Fruit fly (Drosophila melanogaster) whole organism, embryonic: ENCODE data around the gene UQCR-14L.

Experiments
- Atf-2 ChIP-seq: fragments of 200-800 bp; sonication (Bioruptor generic); optimal IDR thresholded peaks from 2 replicates; lab custom pipeline; 2016; ENCODE audit warnings: missing biosample characterization, missing genetic modification characterization
- Atf6 ChIP-seq: fragments of 200-800 bp; sonication (Bioruptor generic); IDR thresholded peaks from 2 replicates; pipeline ENCODE4 v1.3.6; 2022; ENCODE audit warnings: missing biosample characterization, missing genetic modification characterization
- CG10321 ChIP-seq: fragments of 200-800 bp; sonication (Bioruptor generic); IDR thresholded peaks from 2 replicates; pipeline ENCODE4 v1.3.6; 2022; ENCODE audit warnings: missing biosample characterization, missing genetic modification characterization
- CG13287 ChIP-seq: fragments of 200-800 bp; sonication (Bioruptor generic); IDR thresholded peaks from 2 replicates; pipeline ENCODE4 v1.3.6; 2022; ENCODE audit warnings: missing biosample characterization, missing genetic modification characterization; ENCODE audit not compliant: partially characterized antibody
- CG13894 ChIP-seq: fragments of 200-800 bp; sonication (Bioruptor generic); optimal IDR thresholded peaks from 3 replicates; lab custom pipeline; 2018; ENCODE audit warnings: missing biosample characterization, mild to moderate bottlenecking, missing genetic modification characterization, moderate library complexity
- CG14014 ChIP-seq: fragments of 200-800 bp; sonication (Bioruptor generic); IDR thresholded peaks from 2 replicates; pipeline ENCODE4 v1.3.6; 2022; ENCODE audit warnings: missing biosample characterization, missing genetic modification characterization
- CG14710 ChIP-seq: fragments of 200-800 bp; sonication (Bioruptor generic); optimal IDR thresholded peaks from 3 replicates; lab custom pipeline; 2019; ENCODE audit warnings: missing biosample characterization, mild to moderate bottlenecking, missing genetic modification characterization, moderate library complexity
- CG2202 ChIP-seq: fragments of 200-800 bp; sonication (Bioruptor generic); optimal IDR thresholded peaks from 2 replicates; lab custom pipeline; 2018; ENCODE audit warnings: missing biosample characterization, mild to moderate bottlenecking, missing genetic modification characterization
- CG2712 ChIP-seq: fragments of 200-800 bp; optimal IDR thresholded peaks from 3 replicates; lab custom pipeline; 2019; ENCODE audit warnings: missing biosample characterization, mild to moderate bottlenecking, missing genetic modification characterization, moderate library complexity
- CG30431 ChIP-seq: fragments of 200-800 bp; sonication (Bioruptor generic); optimal IDR thresholded peaks from 2 replicates; lab custom pipeline; 2017; ENCODE audit warnings: missing biosample characterization, missing genetic modification characterization
- CG33557 ChIP-seq: fragments of 200-800 bp; sonication (Bioruptor generic); optimal IDR thresholded peaks from 2 replicates; lab custom pipeline; 2019; ENCODE audit warnings: missing biosample characterization, mild to moderate bottlenecking, missing genetic modification characterization, moderate library complexity
- CG34376 ChIP-seq: fragments of 200-800 bp; sonication (Bioruptor generic); optimal IDR thresholded peaks from 2 replicates; lab custom pipeline; 2018; ENCODE audit warnings: missing biosample characterization, mild to moderate bottlenecking, missing genetic modification characterization
- CG4854 ChIP-seq: fragments of 200-800 bp; sonication (Bioruptor generic); optimal IDR thresholded peaks from 2 replicates; lab custom pipeline; 2016; ENCODE audit warnings: missing biosample characterization, missing genetic modification characterization, inconsistent platforms
- CG7357 ChIP-seq: fragments of 200-800 bp; sonication (Bioruptor generic); IDR thresholded peaks from 3 replicates; pipeline ENCODE4 v1.3.6; 2022; ENCODE audit warnings: missing biosample characterization, missing genetic modification characterization
- CG7839 ChIP-seq: fragments of 200-800 bp; sonication (Bioruptor generic); optimal IDR thresholded peaks from 3 replicates; lab custom pipeline; 2018; ENCODE audit warnings: missing biosample characterization, mild to moderate bottlenecking, missing genetic modification characterization, moderate library complexity
- CG8388 ChIP-seq: fragments of 200-800 bp; sonication (Bioruptor generic); optimal IDR thresholded peaks from 2 replicates; lab custom pipeline; 2019; ENCODE audit warnings: missing biosample characterization, mild to moderate bottlenecking, missing genetic modification characterization, moderate library complexity
- CG9817 ChIP-seq: fragments of 200-800 bp; sonication (Bioruptor generic); optimal IDR thresholded peaks from 2 replicates; lab custom pipeline; 2018; ENCODE audit warnings: missing biosample characterization, mild to moderate bottlenecking, missing genetic modification characterization, moderate library complexity
- HHEX ChIP-seq: fragments of 200-800 bp; sonication (Bioruptor generic); optimal IDR thresholded peaks from 3 replicates; lab custom pipeline; 2017; ENCODE audit warnings: missing biosample characterization, mild to moderate bottlenecking, missing genetic modification characterization, missing genetic modification reagents
- HLH54F ChIP-seq: fragments of 200-800 bp; sonication (Bioruptor generic); optimal IDR thresholded peaks from 3 replicates; lab custom pipeline; 2016; ENCODE audit warnings: missing biosample characterization, missing genetic modification characterization
- HmgD ChIP-seq: fragments of 200-800 bp; sonication (Bioruptor generic); optimal IDR thresholded peaks from 3 replicates; lab custom pipeline; 2016; ENCODE audit warnings: missing biosample characterization, missing genetic modification characterization
- Hr3 ChIP-seq: fragments of 200-800 bp; sonication (Bioruptor generic); optimal IDR thresholded peaks from 3 replicates; lab custom pipeline; 2016; ENCODE audit warnings: missing biosample characterization, missing genetic modification characterization
- Kr ChIP-seq: fragments of 200-800 bp; sonication (Bioruptor generic); optimal IDR thresholded peaks from 2 replicates; lab custom pipeline; 2017; ENCODE audit warnings: missing biosample characterization, mild to moderate bottlenecking, missing genetic modification characterization
- Mes4 ChIP-seq: fragments of 200-800 bp; sonication (Bioruptor generic); optimal IDR thresholded peaks from 2 replicates; lab custom pipeline; 2016; ENCODE audit warnings: missing biosample characterization, missing genetic modification characterization
- PHDP ChIP-seq: fragments of 200-800 bp; sonication (Bioruptor generic); optimal IDR thresholded peaks from 3 replicates; lab custom pipeline; 2018; ENCODE audit warnings: missing biosample characterization, mild to moderate bottlenecking, missing genetic modification characterization, moderate library complexity
- Ravus ChIP-seq: fragments of 200-800 bp; sonication (Bioruptor generic); IDR thresholded peaks from 2 replicates; pipeline ENCODE4 v1.3.6; 2022; ENCODE audit warnings: missing biosample characterization, missing genetic modification characterization
- Six4 ChIP-seq: fragments of 200-800 bp; sonication (Bioruptor generic); optimal IDR thresholded peaks from 2 replicates; lab custom pipeline; 2016; ENCODE audit warnings: missing biosample characterization, missing genetic modification characterization
- Sry-β ChIP-seq: fragments of 200-800 bp; sonication (Bioruptor generic); optimal IDR thresholded peaks from 2 replicates; lab custom pipeline; 2018; ENCODE audit warnings: missing biosample characterization, mild to moderate bottlenecking, missing genetic modification characterization, moderate library complexity
- Stat92E ChIP-seq, 3 experiments: fragments of >200 bp in 2 of 3; fragments of 200-800 bp in 1 of 3; sonication (Bioruptor generic) in 1 of 3; optimal IDR thresholded peaks; 2 replicates each; lab custom pipeline; 2017 to 2019; ENCODE audit warnings: missing biosample characterization in 3 of 3, missing genetic modification characterization in 3 of 3, mild to moderate bottlenecking in 1 of 3, moderate library complexity in 1 of 3
- ac ChIP-seq: fragments of 200-800 bp; sonication (Bioruptor generic); optimal IDR thresholded peaks from 3 replicates; lab custom pipeline; 2017; ENCODE audit warnings: missing biosample characterization, mild to moderate bottlenecking, missing genetic modification characterization
- ash1 ChIP-seq: fragments of 200-800 bp; sonication (Bioruptor generic); optimal IDR thresholded peaks from 2 replicates; lab custom pipeline; 2018; ENCODE audit warnings: missing biosample characterization, mild to moderate bottlenecking, missing genetic modification characterization
- bbx ChIP-seq: fragments of 200-800 bp; sonication (Bioruptor generic); IDR thresholded peaks from 2 replicates; pipeline ENCODE4 v1.3.6; 2022; ENCODE audit warnings: missing biosample characterization, missing genetic modification characterization; ENCODE audit not compliant: partially characterized antibody
- bowl ChIP-seq: fragments of 200-800 bp; sonication (Bioruptor generic); IDR thresholded peaks from 2 replicates; pipeline ENCODE4 v1.3.6; 2022; ENCODE audit warnings: missing biosample characterization, missing genetic modification characterization
- br ChIP-seq: fragments of >200 bp; optimal IDR thresholded peaks from 2 replicates; lab custom pipeline; 2017
- bsh ChIP-seq, 2 experiments: fragments of 200-800 bp; sonication (Bioruptor generic); optimal IDR thresholded peaks; 2 replicates each; lab custom pipeline; 2017 to 2018; ENCODE audit warnings: mild to moderate bottlenecking in 2 of 2, missing biosample characterization in 2 of 2, missing genetic modification characterization in 2 of 2, moderate library complexity in 1 of 2
- cas ChIP-seq: fragments of 200-800 bp; sonication (Bioruptor generic); IDR thresholded peaks from 2 replicates; pipeline ENCODE4 v1.3.6; 2022; ENCODE audit warnings: missing biosample characterization, missing genetic modification characterization
- cg ChIP-seq: fragments of 200-800 bp; sonication (Bioruptor generic); optimal IDR thresholded peaks from 3 replicates; lab custom pipeline; 2019; ENCODE audit warnings: missing biosample characterization, mild to moderate bottlenecking, missing genetic modification characterization, moderate library complexity
- crp ChIP-seq, 2 experiments: fragments of 200-800 bp; sonication (Bioruptor generic); optimal IDR thresholded peaks; 2 replicates in 1 of 2; 3 replicates in 1 of 2; lab custom pipeline; 2017; ENCODE audit warnings: missing biosample characterization in 2 of 2, missing genetic modification characterization in 2 of 2, mild to moderate bottlenecking in 1 of 2, moderate library complexity in 1 of 2
- dati ChIP-seq: fragments of 200-800 bp; sonication (Bioruptor generic); IDR thresholded peaks from 2 replicates; pipeline ENCODE4 v1.3.6; 2022; ENCODE audit warnings: missing biosample characterization, missing genetic modification characterization
- dmrt99B ChIP-seq: fragments of 200-800 bp; sonication (Bioruptor generic); optimal IDR thresholded peaks from 2 replicates; lab custom pipeline; 2018; ENCODE audit warnings: missing biosample characterization, mild to moderate bottlenecking, missing genetic modification characterization, moderate library complexity
- fu2 ChIP-seq: fragments of 200-800 bp; sonication (Bioruptor generic); optimal IDR thresholded peaks from 2 replicates; lab custom pipeline; 2016; ENCODE audit warnings: missing biosample characterization, missing genetic modification characterization
- ham ChIP-seq: fragments of 200-800 bp; sonication (Bioruptor generic); IDR thresholded peaks from 2 replicates; pipeline ENCODE4 v1.3.6; 2022; ENCODE audit warnings: missing biosample characterization, missing genetic modification characterization
- hb ChIP-seq: fragments of 200-800 bp; sonication (Bioruptor generic); IDR thresholded peaks from 3 replicates; pipeline ENCODE4 v1.3.6; 2022; ENCODE audit warnings: missing biosample characterization, missing genetic modification characterization; ENCODE audit not compliant: partially characterized antibody
- pfk ChIP-seq: fragments of 200-800 bp; sonication (Bioruptor generic); optimal IDR thresholded peaks from 2 replicates; lab custom pipeline; 2018; ENCODE audit warnings: missing biosample characterization, mild to moderate bottlenecking, missing genetic modification characterization, moderate library complexity
- pho ChIP-seq: fragments of 200-800 bp; sonication (Bioruptor generic); optimal IDR thresholded peaks from 2 replicates; lab custom pipeline; 2016; ENCODE audit warnings: missing biosample characterization, missing genetic modification characterization
- pita ChIP-seq: fragments of 200-800 bp; sonication (Bioruptor generic); optimal IDR thresholded peaks from 2 replicates; lab custom pipeline; 2017; ENCODE audit warnings: missing biosample characterization, mild to moderate bottlenecking, missing genetic modification characterization
- repo ChIP-seq: fragments of 200-800 bp; sonication (Bioruptor generic); optimal IDR thresholded peaks from 2 replicates; lab custom pipeline; 2016; ENCODE audit warnings: missing biosample characterization, missing genetic modification characterization
- sd ChIP-seq: fragments of 200-800 bp; sonication (Bioruptor generic); optimal IDR thresholded peaks from 3 replicates; lab custom pipeline; 2018; ENCODE audit warnings: missing biosample characterization, mild to moderate bottlenecking, missing genetic modification characterization, moderate library complexity
- tap ChIP-seq: fragments of 200-800 bp; optimal IDR thresholded peaks from 3 replicates; lab custom pipeline; 2019; ENCODE audit warnings: missing biosample characterization, mild to moderate bottlenecking, missing genetic modification characterization, moderate library complexity
- trh ChIP-seq: fragments of 200-800 bp; sonication (Bioruptor generic); optimal IDR thresholded peaks from 2 replicates; lab custom pipeline; 2016; ENCODE audit warnings: missing biosample characterization, missing genetic modification characterization
- twi ChIP-seq: fragments of 200-800 bp; optimal IDR thresholded peaks from 2 replicates; lab custom pipeline; 2019; ENCODE audit warnings: missing biosample characterization, mild to moderate bottlenecking, missing genetic modification characterization, moderate library complexity
- zfh1 ChIP-seq: fragments of 200-800 bp; sonication (Bioruptor generic); IDR thresholded peaks from 3 replicates; pipeline ENCODE4 v1.3.6; 2022; ENCODE audit warnings: missing biosample characterization, missing genetic modification characterization

UQCR-14L gene

DNA sequence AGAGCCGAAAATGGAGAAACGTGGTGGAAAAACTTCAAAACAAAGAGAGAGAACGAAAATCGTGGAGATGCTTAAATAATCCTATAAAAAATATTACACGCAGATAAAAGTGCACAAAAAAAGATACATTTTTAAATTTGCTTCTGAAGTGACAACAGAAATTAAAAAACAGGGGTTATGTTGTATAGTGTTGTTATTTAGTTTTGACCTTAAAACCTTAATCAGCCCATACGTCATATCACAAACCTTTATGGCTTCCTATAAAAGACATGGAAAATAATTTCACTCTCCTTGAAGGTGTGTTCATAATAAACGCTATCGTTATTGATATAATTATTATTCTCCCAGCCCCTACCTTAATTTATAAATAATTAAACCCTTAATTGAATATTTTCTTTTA is 33.3 kb downstream of the UQCR-14L start (continued):
- TF ChIP-seq cg (GFP tag; lab: Kevin White, UChicago) = no peak
- TF ChIP-seq bowl (GFP tag; lab: Robert Waterston, UW) = no peak
- TF ChIP-seq dmrt99B (tag; lab: Kevin White, UChicago) = peak; percentile 34
- no peak for TF ChIP-seq Stat92E (GFP tag; optimal IDR thresholded peaks at IDR 0.05; lab: Kevin White, UChicago)
- TF ChIP-seq Ravus (GFP tag; lab: Robert Waterston, UW) = no peak
- TF ChIP-seq pita = no peak
- TF ChIP-seq bsh (GFP tag; optimal IDR thresholded peaks at IDR 0.05; lab: Kevin White, UChicago) = peak in 1 of 2 experiments; percentile 58
- TF ChIP-seq zfh1 (GFP tag; lab: Robert Waterston, UW) = no peak
- TF ChIP-seq br (lab: Kevin White, UChicago) = no peak
- TF ChIP-seq CG14014 (GFP tag; lab: Robert Waterston, UW) = no peak
- no peak for TF ChIP-seq HLH54F (GFP tag; lab: Kevin White, UChicago)
- no peak for TF ChIP-seq twi (tag; lab: Kevin White, UChicago)
- TF ChIP-seq Mes4 = no peak
- no peak for TF ChIP-seq ac (GFP tag; lab: Kevin White, UChicago)
- no peak for TF ChIP-seq CG34376 (GFP tag; lab: Kevin White, UChicago)
- TF ChIP-seq CG4854 (GFP tag; lab: Kevin White, UChicago) = no peak
- peak; percentile 7 for TF ChIP-seq CG9817
- no peak for TF ChIP-seq CG14710 (tag; lab: Kevin White, UChicago)
- no peak for TF ChIP-seq CG30431
- no peak for TF ChIP-seq CG13287 (GFP tag; lab: Robert Waterston, UW)
- no peak for TF ChIP-seq cas (GFP tag; lab: Robert Waterston, UW)
- peak; percentile 64 for TF ChIP-seq CG7839 (tag; lab: Kevin White, UChicago)
- no peak for TF ChIP-seq HmgD (GFP tag; lab: Kevin White, UChicago)
- peak; percentile 40 for TF ChIP-seq CG2712
- no peak for TF ChIP-seq Atf-2 (GFP tag; lab: Kevin White, UChicago)
- TF ChIP-seq CG13894 (tag; lab: Kevin White, UChicago) = no peak
- TF ChIP-seq CG2202 (tag; lab: Kevin White, UChicago) = no peak
- TF ChIP-seq bbx (GFP tag; lab: Robert Waterston, UW) = no peak
- TF ChIP-seq CG7357 (GFP tag; lab: Robert Waterston, UW) = no peak
- TF ChIP-seq repo = no peak
- no peak for TF ChIP-seq CG33557
- no peak for TF ChIP-seq Atf6 (GFP tag; lab: Robert Waterston, UW)
- TF ChIP-seq Hr3 = peak; percentile 41
- peak; percentile 3 for TF ChIP-seq Six4 (GFP tag; lab: Kevin White, UChicago)
- TF ChIP-seq crp (GFP tag; optimal IDR thresholded peaks at IDR 0.05; lab: Kevin White, UChicago) = no peak
- TF ChIP-seq ham (GFP tag; lab: Robert Waterston, UW) = no peak
- no peak for TF ChIP-seq tap (tag; lab: Kevin White, UChicago)
- TF ChIP-seq pfk (GFP tag; lab: Kevin White, UChicago) = no peak
- peak; percentile 1 for TF ChIP-seq trh (GFP tag; lab: Kevin White, UChicago)
- no peak for TF ChIP-seq dati (GFP tag; lab: Robert Waterston, UW)
- no peak for TF ChIP-seq ash1 (GFP tag; lab: Kevin White, UChicago)
- no peak for TF ChIP-seq CG8388 (GFP tag; lab: Kevin White, UChicago)
- no peak for TF ChIP-seq Kr (GFP tag; lab: Kevin White, UChicago)
- no peak for TF ChIP-seq Sry-β (GFP tag; lab: Kevin White, UChicago)
- no peak for TF ChIP-seq hb (GFP tag; lab: Robert Waterston, UW)
- TF ChIP-seq fu2 (GFP tag; lab: Kevin White, UChicago) = no peak
- TF ChIP-seq sd (tag; lab: Kevin White, UChicago) = no peak
- no peak for TF ChIP-seq HHEX (GFP tag; lab: Kevin White, UChicago)
- TF ChIP-seq pho (GFP tag; lab: Kevin White, UChicago) = peak; percentile 1
- peak; percentile 54 for TF ChIP-seq PHDP (tag; lab: Kevin White, UChicago)
- no peak for TF ChIP-seq CG10321 (GFP tag; lab: Robert Waterston, UW)
